Fruit fly (Drosophila melanogaster) whole organism, embryonic: ENCODE results near the gene CG11149.

Experiments used
- Atf6 ChIP-seq: fragments of 200-800 bp; sonication (Bioruptor generic); IDR thresholded peaks from 2 replicates; pipeline ENCODE4 v1.3.6; 2022; ENCODE audit warnings: missing biosample characterization, missing genetic modification characterization
- B-H1 ChIP-seq: fragments of 200-800 bp; sonication (Bioruptor generic); IDR thresholded peaks from 3 replicates; pipeline ENCODE4 v1.3.6; 2022; ENCODE audit warnings: missing biosample characterization, missing genetic modification characterization
- CG10267 ChIP-seq: fragments of 200-800 bp; sonication (Bioruptor generic); optimal IDR thresholded peaks from 2 replicates; lab custom pipeline; 2018; ENCODE audit warnings: missing biosample characterization, mild to moderate bottlenecking, missing genetic modification characterization, moderate library complexity
- CG11695 ChIP-seq: fragments of 200-800 bp; sonication (Bioruptor generic); IDR thresholded peaks from 3 replicates; pipeline ENCODE4 v1.3.6; 2022; ENCODE audit warnings: missing biosample characterization, missing genetic modification characterization
- CG11696 ChIP-seq: fragments of 200-800 bp; sonication (Bioruptor generic); IDR thresholded peaks from 2 replicates; pipeline ENCODE4 v1.3.6; 2022; ENCODE audit warnings: missing biosample characterization, missing genetic modification characterization
- CG12219 ChIP-seq: fragments of 200-800 bp; sonication (Bioruptor generic); optimal IDR thresholded peaks from 3 replicates; lab custom pipeline; 2018; ENCODE audit warnings: missing biosample characterization, mild to moderate bottlenecking, missing genetic modification characterization
- CG12299 ChIP-seq: fragments of 200-800 bp; sonication (Bioruptor generic); optimal IDR thresholded peaks from 2 replicates; lab custom pipeline; 2018; ENCODE audit warnings: missing biosample characterization, mild to moderate bottlenecking, missing genetic modification characterization
- CG1603 ChIP-seq: fragments of 200-800 bp; sonication (Bioruptor generic); optimal IDR thresholded peaks from 2 replicates; lab custom pipeline; 2019; ENCODE audit warnings: missing biosample characterization, mild to moderate bottlenecking, missing genetic modification characterization, moderate library complexity
- CG16779 ChIP-seq: fragments of 200-800 bp; sonication (Bioruptor generic); IDR thresholded peaks from 2 replicates; pipeline ENCODE4 v1.3.6; 2022; ENCODE audit warnings: missing biosample characterization, missing genetic modification characterization
- CG17568 ChIP-seq: fragments of 200-800 bp; sonication (Bioruptor generic); optimal IDR thresholded peaks from 2 replicates; lab custom pipeline; 2018; ENCODE audit warnings: missing biosample characterization, mild to moderate bottlenecking, missing genetic modification characterization, moderate library complexity
- CG2202 ChIP-seq: fragments of 200-800 bp; sonication (Bioruptor generic); optimal IDR thresholded peaks from 2 replicates; lab custom pipeline; 2018; ENCODE audit warnings: missing biosample characterization, mild to moderate bottlenecking, missing genetic modification characterization
- CG2712 ChIP-seq: fragments of 200-800 bp; optimal IDR thresholded peaks from 3 replicates; lab custom pipeline; 2019; ENCODE audit warnings: missing biosample characterization, mild to moderate bottlenecking, missing genetic modification characterization, moderate library complexity
- CG2875 ChIP-seq: fragments of 200-800 bp; sonication (Bioruptor generic); optimal IDR thresholded peaks from 2 replicates; lab custom pipeline; 2017; ENCODE audit warnings: missing biosample characterization, mild to moderate bottlenecking, missing genetic modification characterization, missing genetic modification reagents
- CG32772 ChIP-seq: fragments of 200-800 bp; sonication (Bioruptor generic); IDR thresholded peaks from 2 replicates; pipeline ENCODE4 v1.3.6; 2022; ENCODE audit warnings: missing biosample characterization, missing genetic modification characterization
- CG33213 ChIP-seq: fragments of 200-800 bp; sonication (Bioruptor generic); optimal IDR thresholded peaks from 3 replicates; lab custom pipeline; 2016; ENCODE audit warnings: missing biosample characterization, missing genetic modification characterization
- CG34376 ChIP-seq: fragments of 200-800 bp; sonication (Bioruptor generic); optimal IDR thresholded peaks from 2 replicates; lab custom pipeline; 2018; ENCODE audit warnings: missing biosample characterization, mild to moderate bottlenecking, missing genetic modification characterization
- CG3995 ChIP-seq: fragments of 200-800 bp; sonication (Bioruptor generic); optimal IDR thresholded peaks from 3 replicates; lab custom pipeline; 2016; ENCODE audit warnings: missing biosample characterization, missing genetic modification characterization
- CG4424 ChIP-seq: fragments of 200-800 bp; sonication (Bioruptor generic); optimal IDR thresholded peaks from 3 replicates; lab custom pipeline; 2016; ENCODE audit warnings: missing biosample characterization, missing genetic modification characterization
- CG6813 ChIP-seq: fragments of 200-800 bp; sonication (Bioruptor generic); optimal IDR thresholded peaks from 2 replicates; lab custom pipeline; 2017; ENCODE audit warnings: missing biosample characterization, missing genetic modification characterization, mild to moderate bottlenecking, moderate library complexity, missing genetic modification reagents
- CG7556 ChIP-seq: fragments of 200-800 bp; sonication (Bioruptor generic); optimal IDR thresholded peaks from 2 replicates; lab custom pipeline; 2017; ENCODE audit warnings: missing biosample characterization, mild to moderate bottlenecking, missing genetic modification characterization
- CG8765 ChIP-seq: fragments of 200-800 bp; sonication (Bioruptor generic); IDR thresholded peaks from 2 replicates; pipeline ENCODE4 v1.3.6; 2022; ENCODE audit warnings: missing biosample characterization, missing genetic modification characterization
- CG9437 ChIP-seq: fragments of 200-800 bp; sonication (Bioruptor generic); optimal IDR thresholded peaks from 2 replicates; lab custom pipeline; 2018; ENCODE audit warnings: missing biosample characterization, mild to moderate bottlenecking, missing genetic modification characterization
- Dll ChIP-seq: fragments of 200-800 bp; sonication (Bioruptor generic); IDR thresholded peaks from 4 replicates; pipeline ENCODE4 v1.3.6; 2022; ENCODE audit warnings: missing biosample characterization, missing genetic modification characterization; ENCODE audit not compliant: partially characterized antibody
- Hey ChIP-seq: fragments of 200-800 bp; sonication (Bioruptor generic); optimal IDR thresholded peaks from 3 replicates; lab custom pipeline; 2018; ENCODE audit warnings: missing biosample characterization, mild to moderate bottlenecking, missing genetic modification characterization
- MTF-1 ChIP-seq: fragments of 200-800 bp; sonication (Bioruptor generic); optimal IDR thresholded peaks from 2 replicates; lab custom pipeline; 2018; ENCODE audit warnings: missing biosample characterization, mild to moderate bottlenecking, missing genetic modification characterization, borderline replicate concordance
- Max ChIP-seq: fragments of 200-800 bp; sonication (Bioruptor generic); optimal IDR thresholded peaks from 2 replicates; lab custom pipeline; 2016; ENCODE audit warnings: missing biosample characterization, mild to moderate bottlenecking, missing genetic modification characterization
- Meics ChIP-seq: fragments of 200-800 bp; sonication (Bioruptor generic); optimal IDR thresholded peaks from 2 replicates; lab custom pipeline; 2017; ENCODE audit warnings: missing biosample characterization, mild to moderate bottlenecking, missing genetic modification characterization
- Oli ChIP-seq: fragments of 200-800 bp; sonication (Bioruptor generic); optimal IDR thresholded peaks from 2 replicates; lab custom pipeline; 2018; ENCODE audit warnings: missing biosample characterization, mild to moderate bottlenecking, missing genetic modification characterization, moderate library complexity
- Optix ChIP-seq: fragments of 200-800 bp; sonication (Bioruptor generic); IDR thresholded peaks from 3 replicates; pipeline ENCODE4 v1.3.6; 2022; ENCODE audit warnings: missing biosample characterization, missing genetic modification characterization
- Ptx1 ChIP-seq: fragments of 200-800 bp; sonication (Bioruptor generic); IDR thresholded peaks from 2 replicates; pipeline ENCODE4 v1.3.6; 2022; ENCODE audit warnings: missing biosample characterization, missing genetic modification characterization
- Six4 ChIP-seq: fragments of 200-800 bp; sonication (Bioruptor generic); optimal IDR thresholded peaks from 2 replicates; lab custom pipeline; 2016; ENCODE audit warnings: missing biosample characterization, missing genetic modification characterization
- Sox100B ChIP-seq: fragments of 200-800 bp; sonication (Bioruptor generic); optimal IDR thresholded peaks from 3 replicates; lab custom pipeline; 2018; ENCODE audit warnings: missing biosample characterization, mild to moderate bottlenecking, missing genetic modification characterization
- Tbp ChIP-seq: fragments of >200 bp; optimal IDR thresholded peaks from 2 replicates; lab custom pipeline; 2018; ENCODE audit warnings: missing biosample characterization, missing genetic modification characterization
- Xbp1 ChIP-seq: fragments of 200-800 bp; sonication (Bioruptor generic); optimal IDR thresholded peaks from 3 replicates; lab custom pipeline; 2016; ENCODE audit warnings: missing biosample characterization, mild to moderate bottlenecking, missing genetic modification characterization
- ab ChIP-seq: fragments of 200-800 bp; sonication (Bioruptor generic); optimal IDR thresholded peaks from 2 replicates; lab custom pipeline; 2016; ENCODE audit warnings: missing biosample characterization, missing genetic modification characterization
- al ChIP-seq: fragments of 200-800 bp; sonication (Bioruptor generic); IDR thresholded peaks from 2 replicates; pipeline ENCODE4 v1.3.6; 2022; ENCODE audit warnings: missing biosample characterization, missing genetic modification characterization
- bsh ChIP-seq, 2 experiments: fragments of 200-800 bp; sonication (Bioruptor generic); optimal IDR thresholded peaks; 2 replicates each; lab custom pipeline; 2017 to 2018; ENCODE audit warnings: mild to moderate bottlenecking in 2 of 2, missing biosample characterization in 2 of 2, missing genetic modification characterization in 2 of 2, moderate library complexity in 1 of 2
- caup ChIP-seq: fragments of 200-800 bp; sonication (Bioruptor generic); optimal IDR thresholded peaks from 3 replicates; lab custom pipeline; 2017; ENCODE audit warnings: missing biosample characterization, mild to moderate bottlenecking, missing genetic modification characterization, moderate library complexity; ENCODE audit not compliant: severe bottlenecking
- ems ChIP-seq: fragments of 200-800 bp; sonication (Bioruptor generic); optimal IDR thresholded peaks from 3 replicates; lab custom pipeline; 2016; ENCODE audit warnings: missing biosample characterization, missing genetic modification characterization
- esg ChIP-seq: fragments of 200-800 bp; sonication (Bioruptor generic); conservative IDR thresholded peaks from 2 replicates; pipeline ENCODE4 v1.3.6; 2022; ENCODE audit warnings: missing biosample characterization, missing genetic modification characterization
- gcm ChIP-seq: fragments of 200-800 bp; sonication (Bioruptor generic); optimal IDR thresholded peaks from 2 replicates; lab custom pipeline; 2019; ENCODE audit warnings: missing biosample characterization, mild to moderate bottlenecking, missing genetic modification characterization, moderate library complexity
- h ChIP-seq: fragments of >200 bp; optimal IDR thresholded peaks from 2 replicates; lab custom pipeline; 2017
- hth ChIP-seq: fragments of >200 bp; optimal IDR thresholded peaks from 2 replicates; lab custom pipeline; 2017; ENCODE audit warnings: inconsistent platforms
- klu ChIP-seq: fragments of 200-800 bp; sonication (Bioruptor generic); IDR thresholded peaks from 2 replicates; pipeline ENCODE4 v1.3.6; 2022; ENCODE audit warnings: missing biosample characterization, missing genetic modification characterization
- lola ChIP-seq, 3 experiments: fragments of >200 bp in 2 of 3; fragments of 200-800 bp in 1 of 3; sonication (Bioruptor generic) in 1 of 3; optimal IDR thresholded peaks; 2 replicates each; lab custom pipeline; 2017 to 2019; ENCODE audit warnings: missing biosample characterization in 3 of 3, missing genetic modification characterization in 3 of 3, mild to moderate bottlenecking in 1 of 3, moderate library complexity in 1 of 3
- nau ChIP-seq: fragments of 200-800 bp; sonication (Bioruptor generic); optimal IDR thresholded peaks from 3 replicates; lab custom pipeline; 2017; ENCODE audit warnings: missing biosample characterization, mild to moderate bottlenecking, missing genetic modification characterization, missing genetic modification reagents
- org-1 ChIP-seq: fragments of 200-800 bp; sonication (Bioruptor generic); optimal IDR thresholded peaks from 2 replicates; lab custom pipeline; 2017; ENCODE audit warnings: missing biosample characterization, missing genetic modification characterization
- row ChIP-seq: fragments of 200-800 bp; sonication (Bioruptor generic); IDR thresholded peaks from 3 replicates; pipeline ENCODE4 v1.3.6; 2022; ENCODE audit warnings: missing biosample characterization, missing genetic modification characterization
- sd ChIP-seq: fragments of 200-800 bp; sonication (Bioruptor generic); optimal IDR thresholded peaks from 3 replicates; lab custom pipeline; 2018; ENCODE audit warnings: missing biosample characterization, mild to moderate bottlenecking, missing genetic modification characterization, moderate library complexity
- unpg ChIP-seq: fragments of 200-800 bp; sonication (Bioruptor generic); optimal IDR thresholded peaks from 3 replicates; lab custom pipeline; 2018; ENCODE audit warnings: missing biosample characterization, mild to moderate bottlenecking, missing genetic modification characterization, moderate library complexity
- yki ChIP-seq: fragments of >200 bp; optimal IDR thresholded peaks from 3 replicates; lab custom pipeline; 2018

CG11149 gene

DNA sequence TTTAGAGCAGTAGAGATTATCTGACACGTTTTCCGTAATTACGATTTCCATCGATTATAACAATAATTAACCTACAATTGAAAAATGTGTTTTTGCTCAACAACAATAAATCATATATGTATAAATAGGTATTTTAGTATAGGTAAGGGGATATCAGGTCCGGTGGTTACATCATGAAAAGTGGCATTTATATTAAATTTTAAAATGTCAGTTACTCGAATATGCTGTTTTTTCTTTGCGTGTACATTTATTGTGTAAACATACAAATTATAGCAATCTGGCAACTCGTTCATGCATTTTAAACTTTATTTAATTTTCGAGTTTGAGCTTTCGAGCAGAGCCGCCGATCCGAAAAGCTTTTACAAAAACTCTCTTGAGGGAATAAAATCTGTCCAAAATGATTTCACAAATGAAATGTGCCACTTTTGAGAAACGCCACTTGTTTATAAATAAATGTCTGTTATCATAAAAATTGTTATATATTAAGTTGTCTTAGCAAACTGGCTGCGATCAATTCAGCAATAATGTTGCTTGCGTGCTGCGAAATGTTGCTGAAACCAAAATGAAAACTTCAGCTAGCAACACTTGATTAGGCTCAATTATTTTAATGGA is 22.9 kb upstream of the CG11149 start (continued):
- TF ChIP-seq al (GFP tag; lab: Robert Waterston, UW) (no peak), Optix (GFP tag; lab: Robert Waterston, UW) (no peak), Xbp1 (GFP tag; lab: Kevin White, UChicago) (peak; percentile 28), CG2202 (tag; lab: Kevin White, UChicago) (no peak), hth (lab: Kevin White, UChicago) (no peak), CG12219 (peak; percentile 38), CG6813 (GFP tag; lab: Kevin White, UChicago) (no peak), Atf6 (0 out of 2 replicates have a peak, but pooled peaks have one; percentile 45), CG17568 (peak; percentile 1), CG8765 (GFP tag; lab: Robert Waterston, UW) (no peak), caup (GFP tag; lab: Kevin White, UChicago) (peak; percentile 2), nau (no peak), Six4 (GFP tag; lab: Kevin White, UChicago) (no peak), MTF-1 (no peak), CG32772 (no peak), Meics (GFP tag; lab: Kevin White, UChicago) (peak; percentile 37), CG10267 (tag; lab: Kevin White, UChicago) (no peak), CG11696 (GFP tag; lab: Robert Waterston, UW) (peak; percentile 28; the same call in 1 of the 2 replicates), B-H1 (GFP tag; lab: Robert Waterston, UW) (no peak), CG1603 (tag; lab: Kevin White, UChicago) (peak; percentile 46), Dll (GFP tag; lab: Robert Waterston, UW) (no peak), klu (GFP tag; lab: Robert Waterston, UW) (no peak), esg (GFP tag; lab: Robert Waterston, UW) (0 out of 2 replicates have a peak, but pooled peaks have one; percentile 12), lola (GFP tag; optimal IDR thresholded peaks at IDR 0.05; lab: Kevin White, UChicago) (no peak), h (lab: Kevin White, UChicago) (no peak), CG12299 (no peak), CG16779 (GFP tag; lab: Robert Waterston, UW) (no peak), CG3995 (GFP tag; lab: Kevin White, UChicago) (no peak), CG2875 (GFP tag; lab: Kevin White, UChicago) (no peak), org-1 (GFP tag; lab: Kevin White, UChicago) (no peak), CG33213 (GFP tag; lab: Kevin White, UChicago) (no peak), Ptx1 (peak; percentile 52), CG11695 (GFP tag; lab: Robert Waterston, UW) (peak; percentile 19; the same call in 1 of the 3 replicates), CG7556 (GFP tag; lab: Kevin White, UChicago) (peak; percentile 16), sd (tag; lab: Kevin White, UChicago) (no peak), Max (no peak), CG9437 (GFP tag; lab: Kevin White, UChicago) (peak; percentile 12), unpg (peak; percentile 47), Sox100B (GFP tag; lab: Kevin White, UChicago) (no peak), Oli (tag; lab: Kevin White, UChicago) (peak; percentile 6), ab (GFP tag; lab: Kevin White, UChicago) (no peak), yki (lab: Kevin White, UChicago) (no peak), CG4424 (GFP tag; lab: Kevin White, UChicago) (peak; percentile 7), Tbp (GFP tag; lab: Kevin White, UChicago) (no peak), gcm (GFP tag; lab: Kevin White, UChicago) (no peak), CG34376 (no peak), CG2712 (tag; lab: Kevin White, UChicago) (peak; percentile 10), bsh (GFP tag; optimal IDR thresholded peaks at IDR 0.05; lab: Kevin White, UChicago) (peak in 1 of 2 experiments; percentile 21), ems (no peak), Hey (tag; lab: Kevin White, UChicago) (no peak), row (no peak)
